Worm (Caenorhabditis elegans): ENCODE data around the gene scl-17.
"Not testable (repeated sequence)": the region's sequence is repeated elsewhere in the genome, so short reads cannot be mapped to it uniquely, and the experiment has no call there.

Gene scl-17

DNA sequence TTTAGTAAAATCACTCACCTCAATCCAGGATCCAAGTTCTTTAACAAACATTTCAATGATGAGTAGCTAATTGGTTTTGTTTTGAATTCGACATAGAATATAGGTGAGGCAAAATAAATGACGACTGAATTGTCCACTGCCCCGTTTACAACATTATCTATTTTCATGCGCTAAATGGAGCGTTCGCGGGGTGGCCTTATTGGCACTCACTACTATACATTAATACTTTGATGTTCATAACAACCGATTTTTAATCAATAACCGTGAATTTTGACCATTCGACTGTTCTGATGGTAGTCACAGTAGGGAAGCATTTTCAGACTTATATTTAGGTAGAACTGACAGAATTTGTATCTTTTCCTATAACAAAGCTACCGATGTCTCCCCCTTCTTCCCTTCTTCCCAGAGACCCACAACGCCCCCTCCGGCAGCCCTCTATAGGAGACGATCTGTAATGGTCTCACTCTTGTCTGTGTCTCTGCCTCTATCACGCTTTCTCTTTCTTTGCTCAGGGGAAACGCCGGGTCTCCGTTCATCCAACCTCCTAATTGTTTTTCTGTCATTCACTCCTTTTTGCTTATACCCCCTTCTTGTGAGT, 1.8 kb downstream of the scl-17 start, which contains the start of gene Y51H7C.12:
Gene Y51H7C.12, minus strand, starts transcription at position 51 of the 598 bp plus-strand sequence.
- not testable (repeated sequence) for TF ChIP-seq tbx-8 (GFP tag; optimal IDR thresholded peaks at IDR 0.05); mls-2 (tag; optimal IDR thresholded peaks at IDR 0.05); nhr-76 (tag; optimal IDR thresholded peaks at IDR 0.05)

DNA sequence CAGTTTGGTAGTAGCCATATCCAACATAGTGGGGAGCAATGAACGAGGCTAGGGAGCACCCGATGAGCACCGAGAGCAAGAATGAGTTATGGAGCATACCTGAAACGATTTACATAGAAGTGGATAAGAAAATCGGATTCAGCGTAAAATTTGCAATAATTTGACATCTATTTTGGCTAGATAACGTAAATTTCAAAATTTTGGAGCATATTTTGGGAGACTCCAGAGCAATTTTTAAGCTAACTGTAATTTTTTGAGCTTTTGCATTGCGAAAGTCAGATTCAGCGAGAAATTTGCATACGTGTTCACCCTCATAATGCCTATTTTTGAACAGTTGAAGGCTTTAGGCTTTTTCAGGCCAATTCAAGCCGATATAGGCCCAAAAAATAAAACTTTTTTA, 21.4 kb downstream of the scl-17 start, which contains the start of gene Y51H7C.13:
Gene Y51H7C.13, minus strand, starts transcription at position 101 of the 400 bp plus-strand sequence.
- TF ChIP-seq ceh-43 (GFP tag; optimal IDR thresholded peaks at IDR 0.05) (no peak), lin-32 (GFP tag; optimal IDR thresholded peaks at IDR 0.05) (no peak), lsy-2 (tag; optimal IDR thresholded peaks at IDR 0.05) (no peak)

DNA sequence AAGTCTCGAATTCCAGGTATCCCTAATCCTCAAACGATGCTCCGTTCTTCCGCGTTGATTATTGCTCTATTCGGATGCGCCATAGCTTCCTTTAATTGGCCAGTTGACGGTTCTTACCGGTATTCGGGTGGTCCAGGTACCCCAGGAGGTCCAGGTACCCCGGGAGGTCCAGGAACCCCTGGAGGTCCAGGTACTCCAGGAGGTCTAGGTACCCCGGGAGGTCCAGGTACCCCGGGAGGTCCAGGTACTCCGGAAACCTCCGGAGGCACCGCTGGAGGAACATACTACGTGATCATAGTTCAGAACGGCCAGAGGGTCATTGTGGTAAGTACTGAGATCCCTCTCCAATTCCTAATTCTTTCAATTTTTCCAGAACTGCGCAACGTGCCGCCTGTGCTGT, 22.7 kb downstream of the scl-17 start, which contains the start of gene Y51H7C.1:
Gene Y51H7C.1, plus strand, starts transcription at position 17 of the 400 bp plus-strand sequence.
- not testable (repeated sequence) for TF ChIP-seq flh-1, ceh-83, unc-62 (GFP tag; optimal IDR thresholded peaks at IDR 0.05)

- TF ChIP-seq snpc-4 (tag; optimal IDR thresholded peaks at IDR 0.05) (no peak), nhr-237 (tag; optimal IDR thresholded peaks at IDR 0.05) (no peak), lin-13 (tag; optimal IDR thresholded peaks at IDR 0.05) (no peak), pha-4 (tag; optimal IDR thresholded peaks at IDR 0.05) (no peak), flh-1 (GFP tag; optimal IDR thresholded peaks at IDR 0.05) (no peak), ces-1 (GFP tag; optimal IDR thresholded peaks at IDR 0.05) (no peak), elt-3 (tag; optimal IDR thresholded peaks at IDR 0.05) (no peak), nhr-2 (tag; optimal IDR thresholded peaks at IDR 0.05) (no peak), ceh-43 (GFP tag; optimal IDR thresholded peaks at IDR 0.05) (no peak), nhr-76 (tag; optimal IDR thresholded peaks at IDR 0.05) (no peak), drap-1 (GFP tag; optimal IDR thresholded peaks at IDR 0.05) (no peak), M03D4.4 (tag; optimal IDR thresholded peaks at IDR 0.05) (no peak), hlh-1 (tag; optimal IDR thresholded peaks at IDR 0.05) (no peak), ztf-11 (tag; optimal IDR thresholded peaks at IDR 0.05) (no peak), lin-32 (GFP tag; optimal IDR thresholded peaks at IDR 0.05) (no peak), mls-2 (tag; optimal IDR thresholded peaks at IDR 0.05) (no peak), nhr-28 (tag; optimal IDR thresholded peaks at IDR 0.05) (no peak)
Observed at ce11 chrII:1470515-1470966, 25.5 kb downstream of the scl-17 start, which contains the start of gene H17B01.2. Gene H17B01.2 (plus strand): TSS chrII:1470565.

ce11 chrII:1473481-1473880, 28.5 kb downstream of the scl-17 start, which contains the start of gene H17B01.5:
Gene H17B01.5 (minus strand): TSS chrII:1473581.
- TF ChIP-seq ceh-83 (GFP tag; optimal IDR thresholded peaks at IDR 0.05): no peak
- TF ChIP-seq nhr-12 (tag; optimal IDR thresholded peaks at IDR 0.05): no peak
- no peak for TF ChIP-seq bed-3 (GFP tag; optimal IDR thresholded peaks at IDR 0.05)

ce11 chrII:1474807-1475206, 29.8 kb downstream of the scl-17 start:
- TF ChIP-seq nhr-12 (tag; optimal IDR thresholded peaks at IDR 0.05) (no peak), lin-13 (tag; optimal IDR thresholded peaks at IDR 0.05) (no peak), lsy-2 (tag; optimal IDR thresholded peaks at IDR 0.05) (no peak), lin-32 (GFP tag; optimal IDR thresholded peaks at IDR 0.05) (no peak), ceh-39 (tag; optimal IDR thresholded peaks at IDR 0.05) (no peak), ceh-43 (GFP tag; optimal IDR thresholded peaks at IDR 0.05) (no peak), hlh-1 (tag; optimal IDR thresholded peaks at IDR 0.05) (no peak), bed-3 (GFP tag; optimal IDR thresholded peaks at IDR 0.05) (no peak)

DNA sequence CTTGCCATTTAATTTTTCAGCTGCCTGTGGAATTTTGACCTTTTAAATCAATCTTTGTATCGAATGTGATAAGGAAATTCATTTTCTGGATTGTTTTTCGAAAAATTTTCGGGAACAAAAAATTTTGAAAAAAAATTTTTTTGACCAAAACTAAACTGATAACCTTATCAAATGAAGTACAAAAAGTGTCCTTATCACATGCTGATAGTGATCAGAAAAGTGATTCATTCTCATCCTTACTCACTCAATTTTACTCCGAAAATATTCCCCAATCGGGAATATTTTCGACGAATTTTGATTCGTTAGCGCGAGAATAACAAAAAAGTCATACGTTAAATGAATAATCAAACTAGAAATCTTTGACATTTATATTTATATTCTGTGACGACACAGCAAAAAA, 30.3 kb downstream of the scl-17 start:
- TF ChIP-seq lsy-2 (tag; optimal IDR thresholded peaks at IDR 0.05) (no peak), nhr-237 (tag; optimal IDR thresholded peaks at IDR 0.05) (no peak), sptf-1 (tag; optimal IDR thresholded peaks at IDR 0.05) (no peak), cnd-1 (tag; optimal IDR thresholded peaks at IDR 0.05) (no peak), nhr-2 (tag; optimal IDR thresholded peaks at IDR 0.05) (no peak), ceh-43 (GFP tag; optimal IDR thresholded peaks at IDR 0.05) (no peak), ham-2 (GFP tag; optimal IDR thresholded peaks at IDR 0.05) (no peak), bed-3 (GFP tag; optimal IDR thresholded peaks at IDR 0.05) (no peak), elt-3 (tag; optimal IDR thresholded peaks at IDR 0.05) (no peak), snpc-4 (tag; optimal IDR thresholded peaks at IDR 0.05) (no peak), nhr-28 (tag; optimal IDR thresholded peaks at IDR 0.05) (no peak)

All from whole organism, mixed stage, embryonic.